Worm (Caenorhabditis elegans) whole organism, L4/young adult: ENCODE data around the gene F35F10.6.

Experiments
- W03F9.2 ChIP-seq: fragments of 150-350 bp; optimal IDR thresholded peaks from 2 replicates; lab custom pipeline; 2014; ENCODE audit warnings: missing biosample characterization, missing genetic modification characterization
- dao-5 ChIP-seq: sonication (generic microtip); optimal IDR thresholded peaks from 2 replicates; lab custom pipeline; 2016; ENCODE audit warnings: missing genotype, missing genetic modification characterization, moderate library complexity, missing compliant biosample characterization
- him-1 ChIP-seq: sonication (generic microtip); optimal IDR thresholded peaks from 2 replicates; lab custom pipeline; 2016; ENCODE audit warnings: missing genotype, missing genetic modification reagents, missing genetic modification characterization, missing compliant biosample characterization

DNA sequence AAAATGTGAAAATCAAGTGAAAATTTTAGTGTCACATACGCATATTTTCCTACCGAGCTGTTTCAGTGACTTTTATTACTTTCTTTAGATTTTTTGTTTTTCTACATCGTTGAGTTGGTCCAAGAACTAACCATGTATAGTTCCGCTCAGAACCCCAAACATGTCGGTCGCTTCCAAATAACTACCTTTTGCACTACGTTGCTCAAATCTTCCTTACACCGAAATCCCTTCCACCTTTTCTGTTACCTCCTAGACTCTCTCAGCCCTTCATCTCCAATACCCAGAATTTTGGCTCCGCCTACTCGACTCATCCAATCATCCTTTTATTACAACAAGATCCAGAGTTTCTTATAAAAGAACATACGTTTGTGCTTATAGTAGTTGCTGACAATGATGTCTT is 4.5 kb downstream of the F35F10.6 start, which contains the start of gene F35F10.5:
- TF ChIP-seq W03F9.2 (no peak), him-1 (tag; lab: Kevin White, UChicago) (no peak), dao-5 (no peak)
